Worm (Caenorhabditis elegans) whole organism, young adult: ENCODE results near the gene irld-4.

Experiments
- F52B5.7 ChIP-seq: sonication (generic microtip); optimal IDR thresholded peaks from 2 replicates; lab custom pipeline; 2016; ENCODE audit warnings: mild to moderate bottlenecking, missing genetic modification characterization, missing compliant biosample characterization
- ama-1 ChIP-seq, 3 experiments: fragments of 150-350 bp in 1 of 3; sonication (generic microtip) in 2 of 3; optimal IDR thresholded peaks; 2 replicates each; lab custom pipeline; 2014 to 2018; ENCODE audit warnings: missing biosample characterization in 2 of 3, missing genetic modification characterization in 2 of 3, missing genetic modification reagents in 2 of 3
- attf-3 ChIP-seq: fragments of 200-800 bp; sonication (Bioruptor generic); conservative IDR thresholded peaks from 2 replicates; pipeline ENCODE4 v1.3.6; 2022; ENCODE audit warnings: missing genetic modification reagents, missing genetic modification characterization, missing compliant biosample characterization
- attf-6 ChIP-seq: fragments of 200-800 bp; sonication (Bioruptor generic); IDR thresholded peaks from 2 replicates; pipeline ENCODE4 v1.3.6; 2022; ENCODE audit warnings: missing genetic modification reagents, missing genetic modification characterization, missing compliant biosample characterization
- ceh-58 ChIP-seq: fragments of 200-800 bp; sonication (Bioruptor generic); IDR thresholded peaks from 2 replicates; pipeline ENCODE4 v1.3.6; 2022; ENCODE audit warnings: missing genetic modification characterization, missing compliant biosample characterization
- dpl-1 ChIP-seq: fragments of 150-350 bp; optimal IDR thresholded peaks from 2 replicates; lab custom pipeline; 2014; ENCODE audit warnings: missing biosample characterization, missing genetic modification reagents, missing genetic modification characterization
- egrh-3 ChIP-seq: fragments of 200-800 bp; sonication (Bioruptor generic); IDR thresholded peaks from 2 replicates; pipeline ENCODE4 v1.3.6; 2022; ENCODE audit warnings: missing genetic modification reagents, missing genetic modification characterization, missing compliant biosample characterization
- lin-40 ChIP-seq: sonication (generic microtip); optimal IDR thresholded peaks from 2 replicates; lab custom pipeline; 2016; ENCODE audit warnings: missing genetic modification characterization, mild to moderate bottlenecking, missing compliant biosample characterization, missing genotype, missing genetic modification reagents
- lsl-1 ChIP-seq: fragments of 200-800 bp; sonication (Bioruptor generic); optimal IDR thresholded peaks from 2 replicates; lab custom pipeline; 2018; ENCODE audit warnings: mild to moderate bottlenecking, missing genetic modification characterization, moderate library complexity, missing compliant biosample characterization
- madf-10 ChIP-seq: sonication (generic microtip); optimal IDR thresholded peaks from 2 replicates; lab custom pipeline; 2016; ENCODE audit warnings: mild to moderate bottlenecking, missing genetic modification characterization, missing compliant biosample characterization
- mes-4 ChIP-seq: sonication (generic microtip); optimal IDR thresholded peaks from 2 replicates; lab custom pipeline; 2016; ENCODE audit warnings: missing genotype, missing genetic modification characterization, missing compliant biosample characterization
- unc-130 ChIP-seq: sonication (generic microtip); optimal IDR thresholded peaks from 2 replicates; lab custom pipeline; 2016; ENCODE audit warnings: missing genetic modification reagents, missing genetic modification characterization, missing compliant biosample characterization
- unc-62 ChIP-seq: fragments of 150-350 bp; optimal IDR thresholded peaks from 2 replicates; lab custom pipeline; 2014; ENCODE audit warnings: missing biosample characterization, missing genetic modification reagents, missing genetic modification characterization
- zfh-2 ChIP-seq: fragments of 200-800 bp; sonication (Bioruptor generic); conservative IDR thresholded peaks from 2 replicates; pipeline ENCODE4 v1.3.6; 2022; ENCODE audit warnings: missing genetic modification reagents, missing genetic modification characterization, missing compliant biosample characterization

DNA sequence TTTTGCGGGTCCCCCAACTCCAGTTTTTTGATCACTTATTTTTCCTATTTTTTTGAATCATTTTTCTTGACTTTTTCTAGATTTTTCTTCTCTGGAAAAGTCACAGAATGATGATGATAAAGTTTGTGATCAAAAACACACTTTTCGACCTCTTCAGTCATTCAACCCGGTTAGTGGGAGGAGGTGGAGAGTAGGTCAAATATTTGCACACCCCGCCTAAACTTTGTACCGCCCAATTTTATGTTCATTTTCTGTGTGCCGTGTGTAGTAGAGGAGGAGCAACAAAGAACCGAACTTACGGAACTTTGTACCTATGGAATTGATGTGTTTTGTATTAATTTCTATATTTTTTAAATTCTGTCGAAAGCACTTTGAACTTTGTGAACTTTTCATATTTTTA is 15.4 kb upstream of the irld-4 start:
- TF ChIP-seq egrh-3 (GFP tag; lab: Robert Waterston, UW), result no peak
- no peak for TF ChIP-seq F52B5.7 (tag; lab: Kevin White, UChicago)
- TF ChIP-seq dpl-1 (GFP tag; lab: Kevin White, UChicago), result no peak
- TF ChIP-seq zfh-2 (GFP tag; lab: Robert Waterston, UW), result no peak
- no peak for TF ChIP-seq attf-6
- no peak for TF ChIP-seq unc-62 (GFP tag; lab: Kevin White, UChicago)
- TF ChIP-seq lsl-1 (GFP tag; lab: Kevin White, UChicago), result no peak
- no peak for TF ChIP-seq lin-40
- no peak for TF ChIP-seq unc-130 (GFP tag; lab: Kevin White, UChicago)
- peak; percentile 17 for TF ChIP-seq ama-1 (optimal IDR thresholded peaks at IDR 0.05; lab: Kevin White, UChicago)
- no peak for TF ChIP-seq ama-1 (GFP tag; optimal IDR thresholded peaks at IDR 0.05; lab: Kevin White, UChicago)
- no peak for TF ChIP-seq mes-4 (tag; lab: Kevin White, UChicago)
- TF ChIP-seq attf-3 (GFP tag; lab: Robert Waterston, UW), result no peak
- TF ChIP-seq ceh-58, result no peak
- no peak for TF ChIP-seq madf-10
